Worm (Caenorhabditis elegans) whole organism, young adult: Measurements from ENCODE around the gene C47E12.13.

Source experiments
- B0336.3 ChIP-seq: fragments of 200-800 bp; sonication (Bioruptor generic); IDR thresholded peaks from 2 replicates; pipeline ENCODE4 v1.3.6; 2022; ENCODE audit warnings: missing genetic modification characterization, missing compliant biosample characterization
- C17E4.6 ChIP-seq: fragments of 200-800 bp; sonication (Bioruptor generic); IDR thresholded peaks from 2 replicates; pipeline ENCODE4 v1.3.6; 2022; ENCODE audit warnings: missing genetic modification reagents, missing genetic modification characterization, missing compliant biosample characterization
- D2030.7 ChIP-seq: fragments of 200-800 bp; sonication (Bioruptor generic); IDR thresholded peaks from 2 replicates; pipeline ENCODE4 v1.3.6; 2022; ENCODE audit warnings: missing genetic modification reagents, missing genetic modification characterization, missing compliant biosample characterization
- F23B12.7 ChIP-seq: sonication (generic microtip); optimal IDR thresholded peaks from 2 replicates; lab custom pipeline; 2017; ENCODE audit warnings: missing genetic modification characterization, mild to moderate bottlenecking, missing compliant biosample characterization, antibody characterized with exemption, moderate library complexity; ENCODE audit not compliant: insufficient read depth
- F37B4.10 ChIP-seq: fragments of 200-800 bp; sonication (Bioruptor generic); IDR thresholded peaks from 2 replicates; pipeline ENCODE4 v1.3.6; 2022; ENCODE audit warnings: missing genetic modification characterization, missing compliant biosample characterization
- F52B5.7 ChIP-seq: sonication (generic microtip); optimal IDR thresholded peaks from 2 replicates; lab custom pipeline; 2016; ENCODE audit warnings: mild to moderate bottlenecking, missing genetic modification characterization, missing compliant biosample characterization
- K12H6.12 ChIP-seq: fragments of 200-800 bp; sonication (Bioruptor generic); optimal IDR thresholded peaks from 2 replicates; lab custom pipeline; 2018; ENCODE audit warnings: mild to moderate bottlenecking, missing genetic modification characterization, missing compliant biosample characterization
- T26A5.8 ChIP-seq: sonication (generic microtip); optimal IDR thresholded peaks from 2 replicates; lab custom pipeline; 2016; ENCODE audit warnings: missing genetic modification characterization, missing compliant biosample characterization
- Y56A3A.18 ChIP-seq: fragments of 200-800 bp; sonication (Bioruptor generic); IDR thresholded peaks from 2 replicates; pipeline ENCODE4 v1.3.6; 2022; ENCODE audit warnings: missing genetic modification reagents, missing genetic modification characterization, missing compliant biosample characterization
- Y79H2A.3 ChIP-seq: fragments of 200-800 bp; sonication (Bioruptor generic); conservative IDR thresholded peaks from 2 replicates; pipeline ENCODE4 v1.3.6; 2022; ENCODE audit warnings: missing genetic modification reagents, missing genetic modification characterization, missing compliant biosample characterization
- akir-1 ChIP-seq: fragments of 200-800 bp; sonication (Bioruptor generic); optimal IDR thresholded peaks from 2 replicates; lab custom pipeline; 2018; ENCODE audit warnings: mild to moderate bottlenecking, missing genetic modification characterization, moderate library complexity, missing compliant biosample characterization
- atf-7 ChIP-seq: sonication (generic microtip); optimal IDR thresholded peaks from 2 replicates; lab custom pipeline; 2017; ENCODE audit warnings: mild to moderate bottlenecking, missing genetic modification characterization, missing compliant biosample characterization
- attf-3 ChIP-seq: fragments of 200-800 bp; sonication (Bioruptor generic); conservative IDR thresholded peaks from 2 replicates; pipeline ENCODE4 v1.3.6; 2022; ENCODE audit warnings: missing genetic modification reagents, missing genetic modification characterization, missing compliant biosample characterization
- bed-1 ChIP-seq: fragments of 200-800 bp; sonication (Bioruptor generic); IDR thresholded peaks from 2 replicates; pipeline ENCODE4 v1.3.6; 2022; ENCODE audit warnings: missing genetic modification reagents, missing genetic modification characterization, missing compliant biosample characterization
- ceh-40 ChIP-seq: fragments of 200-800 bp; sonication (Bioruptor generic); IDR thresholded peaks from 2 replicates; pipeline ENCODE4 v1.3.6; 2022; ENCODE audit warnings: missing genetic modification characterization, missing compliant biosample characterization
- chd-7 ChIP-seq: sonication (generic microtip); optimal IDR thresholded peaks from 2 replicates; lab custom pipeline; 2016; ENCODE audit warnings: mild to moderate bottlenecking, missing genetic modification characterization, moderate library complexity, missing compliant biosample characterization
- dpl-1 ChIP-seq: fragments of 150-350 bp; optimal IDR thresholded peaks from 2 replicates; lab custom pipeline; 2014; ENCODE audit warnings: missing biosample characterization, missing genetic modification reagents, missing genetic modification characterization
- efl-1 ChIP-seq: fragments of 150-350 bp; optimal IDR thresholded peaks from 2 replicates; lab custom pipeline; 2014; ENCODE audit warnings: missing biosample characterization, missing genetic modification reagents, missing genetic modification characterization
- egl-18 ChIP-seq: fragments of 200-800 bp; sonication (Bioruptor generic); IDR thresholded peaks from 2 replicates; pipeline ENCODE4 v1.3.6; 2022; ENCODE audit warnings: missing genetic modification reagents, missing genetic modification characterization, missing compliant biosample characterization
- egrh-3 ChIP-seq: fragments of 200-800 bp; sonication (Bioruptor generic); IDR thresholded peaks from 2 replicates; pipeline ENCODE4 v1.3.6; 2022; ENCODE audit warnings: missing genetic modification reagents, missing genetic modification characterization, missing compliant biosample characterization
- ekl-4 ChIP-seq: fragments of 200-800 bp; sonication (Bioruptor generic); IDR thresholded peaks from 2 replicates; pipeline ENCODE4 v1.3.6; 2022; ENCODE audit warnings: missing genetic modification reagents, missing genetic modification characterization, missing compliant biosample characterization
- ets-4 ChIP-seq: fragments of 200-800 bp; sonication (Bioruptor generic); optimal IDR thresholded peaks from 2 replicates; lab custom pipeline; 2018; ENCODE audit warnings: mild to moderate bottlenecking, missing genetic modification characterization, missing compliant biosample characterization
- him-1 ChIP-seq: sonication (generic microtip); optimal IDR thresholded peaks from 2 replicates; lab custom pipeline; 2016; ENCODE audit warnings: missing genotype, missing genetic modification reagents, missing genetic modification characterization, missing compliant biosample characterization
- hrde-1 ChIP-seq: sonication (generic microtip); optimal IDR thresholded peaks from 2 replicates; lab custom pipeline; 2016; ENCODE audit warnings: missing genetic modification characterization, mild to moderate bottlenecking, missing compliant biosample characterization, moderate library complexity, missing genotype, missing genetic modification reagents, borderline replicate concordance
- let-607 ChIP-seq, 2 experiments: fragments of 200-800 bp in 1 of 2; sonication (Bioruptor generic) in 1 of 2; sonication (generic microtip) in 1 of 2; optimal IDR thresholded peaks; 2 replicates each; lab custom pipeline; 2016 to 2018; ENCODE audit warnings: mild to moderate bottlenecking in 2 of 2, missing compliant biosample characterization in 2 of 2, missing genetic modification characterization in 2 of 2, moderate library complexity in 2 of 2, missing genotype in 1 of 2
- lin-26 ChIP-seq: fragments of 200-800 bp; sonication (Bioruptor generic); IDR thresholded peaks from 2 replicates; pipeline ENCODE4 v1.3.6; 2022; ENCODE audit warnings: missing genetic modification reagents, missing genetic modification characterization, missing compliant biosample characterization
- lin-54 ChIP-seq: fragments of 200-800 bp; sonication (Bioruptor generic); optimal IDR thresholded peaks from 2 replicates; lab custom pipeline; 2018; ENCODE audit warnings: mild to moderate bottlenecking, missing genetic modification characterization, missing compliant biosample characterization
- madf-3 ChIP-seq: fragments of 200-800 bp; sonication (Bioruptor generic); IDR thresholded peaks from 2 replicates; pipeline ENCODE4 v1.3.6; 2022; ENCODE audit warnings: missing genetic modification reagents, missing genetic modification characterization, missing compliant biosample characterization
- madf-8 ChIP-seq: fragments of 200-800 bp; sonication (Bioruptor generic); conservative IDR thresholded peaks from 2 replicates; pipeline ENCODE4 v1.3.6; 2022; ENCODE audit warnings: missing genetic modification reagents, missing genetic modification characterization, missing compliant biosample characterization
- mcd-1 ChIP-seq: fragments of 200-800 bp; sonication (Bioruptor generic); IDR thresholded peaks from 2 replicates; pipeline ENCODE4 v1.3.6; 2022; ENCODE audit warnings: missing genetic modification reagents, missing genetic modification characterization, missing compliant biosample characterization
- mel-28 ChIP-seq: sonication (generic microtip); optimal IDR thresholded peaks from 2 replicates; lab custom pipeline; 2016; ENCODE audit warnings: borderline replicate concordance, mild to moderate bottlenecking, missing genetic modification characterization, missing compliant biosample characterization
- mxl-1 ChIP-seq: sonication (generic microtip); optimal IDR thresholded peaks from 2 replicates; lab custom pipeline; 2016; ENCODE audit warnings: missing genetic modification characterization, missing compliant biosample characterization
- nfya-2 ChIP-seq: fragments of 200-800 bp; sonication (Bioruptor generic); IDR thresholded peaks from 2 replicates; pipeline ENCODE4 v1.3.6; 2022; ENCODE audit warnings: missing genetic modification reagents, missing genetic modification characterization, missing compliant biosample characterization
- nhr-179 ChIP-seq: sonication (generic microtip); optimal IDR thresholded peaks from 2 replicates; lab custom pipeline; 2016; ENCODE audit warnings: mild to moderate bottlenecking, missing genetic modification characterization, missing compliant biosample characterization
- nhr-80 ChIP-seq: sonication (generic microtip); optimal IDR thresholded peaks from 2 replicates; lab custom pipeline; 2016; ENCODE audit warnings: missing genetic modification characterization, missing compliant biosample characterization
- pbrm-1 ChIP-seq: fragments of 200-800 bp; sonication (Bioruptor generic); IDR thresholded peaks from 2 replicates; pipeline ENCODE4 v1.3.6; 2022; ENCODE audit warnings: missing genetic modification reagents, missing genetic modification characterization, missing compliant biosample characterization
- rcor-1 ChIP-seq: fragments of 200-800 bp; sonication (Bioruptor generic); IDR thresholded peaks from 2 replicates; pipeline ENCODE4 v1.3.6; 2022; ENCODE audit warnings: missing genetic modification reagents, missing genetic modification characterization, missing compliant biosample characterization
- snpc-1.3 ChIP-seq: sonication (generic microtip); optimal IDR thresholded peaks from 2 replicates; lab custom pipeline; 2017; ENCODE audit warnings: missing genetic modification characterization, mild to moderate bottlenecking, missing compliant biosample characterization, antibody characterized with exemption, moderate library complexity, missing genotype, missing genetic modification reagents; ENCODE audit not compliant: insufficient read depth
- tbp1 ChIP-seq: fragments of 200-800 bp; sonication (Bioruptor generic); optimal IDR thresholded peaks from 2 replicates; lab custom pipeline; 2018; ENCODE audit warnings: mild to moderate bottlenecking, missing genetic modification characterization, missing compliant biosample characterization
- unc-62 ChIP-seq: fragments of 150-350 bp; optimal IDR thresholded peaks from 2 replicates; lab custom pipeline; 2014; ENCODE audit warnings: missing biosample characterization, missing genetic modification reagents, missing genetic modification characterization
- ztf-18 ChIP-seq: sonication (generic microtip); optimal IDR thresholded peaks from 2 replicates; lab custom pipeline; 2016; ENCODE audit warnings: missing genotype, mild to moderate bottlenecking, missing genetic modification characterization, missing compliant biosample characterization
- ztf-6 ChIP-seq: fragments of 200-800 bp; sonication (Bioruptor generic); IDR thresholded peaks from 2 replicates; pipeline ENCODE4 v1.3.6; 2022; ENCODE audit warnings: missing genetic modification reagents, missing genetic modification characterization, missing compliant biosample characterization

Gene C47E12.13

ce11 chrIV:9976284-9976683 lies 30.4 kb downstream of the C47E12.13 start, which contains the start of gene C47E12.14:
Gene C47E12.14 (minus strand): TSS chrIV:9976384.
- TF ChIP-seq egrh-3 (GFP tag; lab: Robert Waterston, UW) (no peak), nhr-80 (tag; lab: Kevin White, UChicago) (no peak), D2030.7 (no peak), ztf-6 (GFP tag; lab: Robert Waterston, UW) (no peak), let-607 (tag; optimal IDR thresholded peaks at IDR 0.05; lab: Kevin White, UChicago) (no peak), pbrm-1 (GFP tag; lab: Robert Waterston, UW) (no peak), egl-18 (no peak), tbp1 (no peak), efl-1 (GFP tag; lab: Kevin White, UChicago) (no peak), F23B12.7 (tag; lab: Kevin White, UChicago) (no peak)

ce11 chrIV:9974392-9974791 lies 32.3 kb downstream of the C47E12.13 start, which contains the start of gene C47E12.9:
Gene C47E12.9 (plus strand): TSS chrIV:9974692.
- TF ChIP-seq akir-1 (GFP tag; lab: Kevin White, UChicago) (no peak), F37B4.10 (GFP tag; lab: Robert Waterston, UW) (no peak), madf-8 (GFP tag; lab: Robert Waterston, UW) (no peak), ceh-40 (GFP tag; lab: Robert Waterston, UW) (no peak), egrh-3 (GFP tag; lab: Robert Waterston, UW) (no peak), snpc-1.3 (tag; lab: Kevin White, UChicago) (no peak), K12H6.12 (tag; lab: Kevin White, UChicago) (no peak), madf-3 (GFP tag; lab: Robert Waterston, UW) (no peak), mcd-1 (GFP tag; lab: Robert Waterston, UW) (no peak), bed-1 (GFP tag; lab: Robert Waterston, UW) (no peak), Y79H2A.3 (GFP tag; lab: Robert Waterston, UW) (no peak)

DNA sequence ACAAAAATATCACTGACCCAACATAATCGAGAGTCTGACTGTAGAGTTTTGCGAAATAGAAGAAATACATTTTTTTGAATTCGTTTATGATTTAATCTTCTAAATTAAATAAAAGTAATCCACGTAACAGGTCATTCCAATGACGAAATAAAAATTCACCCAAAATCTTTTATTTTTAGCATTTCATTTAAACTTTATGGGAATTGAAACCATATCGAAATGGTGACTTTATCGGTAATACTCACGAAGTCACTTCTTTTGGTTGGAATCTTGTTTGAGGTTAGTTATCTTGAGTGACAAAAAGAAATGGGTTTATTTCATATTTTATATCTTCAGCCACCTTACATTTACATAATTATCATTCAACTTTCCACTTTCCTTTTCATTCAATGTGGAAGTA lies 34.1 kb downstream of the C47E12.13 start, which contains the start of the genes C47E12.12 and C47E12.10:
C47E12.12 (minus strand) TSS at position 101 of the 400 bp plus-strand sequence.
C47E12.10 (plus strand) TSS at position 172 of the 400 bp plus-strand sequence.
- TF ChIP-seq nfya-2 (GFP tag; lab: Robert Waterston, UW) (no peak), mel-28 (tag; lab: Kevin White, UChicago) (no peak), unc-62 (no peak), ceh-40 (GFP tag; lab: Robert Waterston, UW) (no peak), madf-3 (GFP tag; lab: Robert Waterston, UW) (no peak), C17E4.6 (GFP tag; lab: Robert Waterston, UW) (no peak), lin-54 (GFP tag; lab: Kevin White, UChicago) (no peak), nhr-179 (tag; lab: Kevin White, UChicago) (no peak), attf-3 (no peak), lin-26 (GFP tag; lab: Robert Waterston, UW) (no peak), hrde-1 (tag; lab: Kevin White, UChicago) (no peak), akir-1 (GFP tag; lab: Kevin White, UChicago) (no peak)

- no peak for TF ChIP-seq Y56A3A.18
- no peak for TF ChIP-seq F52B5.7
- TF ChIP-seq Y79H2A.3 (GFP tag; lab: Robert Waterston, UW): no peak
- no peak for TF ChIP-seq ets-4 (GFP tag; lab: Kevin White, UChicago)
- no peak for TF ChIP-seq him-1 (tag; lab: Kevin White, UChicago)
- TF ChIP-seq dpl-1: no peak
- TF ChIP-seq rcor-1: no peak
- no peak for TF ChIP-seq bed-1 (GFP tag; lab: Robert Waterston, UW)
- TF ChIP-seq ekl-4: no peak
- TF ChIP-seq B0336.3 (GFP tag; lab: Robert Waterston, UW): no peak
- TF ChIP-seq ztf-18 (tag; lab: Kevin White, UChicago): no peak
- TF ChIP-seq T26A5.8 (tag; lab: Kevin White, UChicago): no peak
- TF ChIP-seq atf-7 (tag; lab: Kevin White, UChicago): no peak
- no peak for TF ChIP-seq chd-7 (tag; lab: Kevin White, UChicago)
- no peak for TF ChIP-seq mxl-1 (tag; lab: Kevin White, UChicago)
Measured at ce11 chrIV:9969081-9969480, 37.6 kb downstream of the C47E12.13 start, which contains the start of the genes kin-5 and C47E12.11. Gene kin-5 (minus strand): TSS chrIV:9969181. Gene C47E12.11 (plus strand): TSS chrIV:9969400.
